Worm (Caenorhabditis elegans) whole organism, young adult: ENCODE results near the gene sph-1.

ENCODE experiments used
- F10E7.11 ChIP-seq: sonication (generic microtip); optimal IDR thresholded peaks from 2 replicates; lab custom pipeline; 2017; ENCODE audit warnings: mild to moderate bottlenecking, missing genetic modification characterization, moderate library complexity, missing compliant biosample characterization
- F23B12.7 ChIP-seq: sonication (generic microtip); optimal IDR thresholded peaks from 2 replicates; lab custom pipeline; 2017; ENCODE audit warnings: missing genetic modification characterization, mild to moderate bottlenecking, missing compliant biosample characterization, antibody characterized with exemption, moderate library complexity; ENCODE audit not compliant: insufficient read depth
- F52B5.7 ChIP-seq: sonication (generic microtip); optimal IDR thresholded peaks from 2 replicates; lab custom pipeline; 2016; ENCODE audit warnings: mild to moderate bottlenecking, missing genetic modification characterization, missing compliant biosample characterization
- F55B11.4 ChIP-seq: sonication (generic microtip); optimal IDR thresholded peaks from 2 replicates; lab custom pipeline; 2016; ENCODE audit warnings: missing compliant biosample characterization, missing genetic modification characterization, borderline replicate concordance; ENCODE audit not compliant: insufficient read depth
- ama-1 ChIP-seq, 3 experiments: fragments of 150-350 bp in 1 of 3; sonication (generic microtip) in 2 of 3; optimal IDR thresholded peaks; 2 replicates each; lab custom pipeline; 2014 to 2018; ENCODE audit warnings: missing biosample characterization in 2 of 3, missing genetic modification characterization in 2 of 3, missing genetic modification reagents in 2 of 3
- ceh-91 ChIP-seq: fragments of 200-800 bp; sonication (Bioruptor generic); IDR thresholded peaks from 2 replicates; pipeline ENCODE4 v1.3.6; 2022; ENCODE audit warnings: missing genetic modification reagents, missing genetic modification characterization, missing compliant biosample characterization
- efl-1 ChIP-seq: fragments of 150-350 bp; optimal IDR thresholded peaks from 2 replicates; lab custom pipeline; 2014; ENCODE audit warnings: missing biosample characterization, missing genetic modification reagents, missing genetic modification characterization
- ekl-4 ChIP-seq: fragments of 200-800 bp; sonication (Bioruptor generic); IDR thresholded peaks from 2 replicates; pipeline ENCODE4 v1.3.6; 2022; ENCODE audit warnings: missing genetic modification reagents, missing genetic modification characterization, missing compliant biosample characterization
- let-526 ChIP-seq: fragments of 200-800 bp; sonication (Bioruptor generic); IDR thresholded peaks from 2 replicates; pipeline ENCODE4 v1.3.6; 2022; ENCODE audit warnings: missing genetic modification reagents, missing genetic modification characterization, missing compliant biosample characterization
- mxl-1 ChIP-seq: sonication (generic microtip); optimal IDR thresholded peaks from 2 replicates; lab custom pipeline; 2016; ENCODE audit warnings: missing genetic modification characterization, missing compliant biosample characterization
- nhr-90 ChIP-seq: sonication (generic microtip); optimal IDR thresholded peaks from 2 replicates; lab custom pipeline; 2016; ENCODE audit warnings: missing genotype, mild to moderate bottlenecking, missing genetic modification characterization, missing compliant biosample characterization
- pha-4 ChIP-seq: fragments of 150-350 bp; sonication (generic microtip); optimal IDR thresholded peaks from 2 replicates; lab custom pipeline; 2014; ENCODE audit warnings: missing biosample characterization, missing genetic modification reagents, missing genetic modification characterization
- snpc-1.1 ChIP-seq: sonication (generic microtip); optimal IDR thresholded peaks from 2 replicates; lab custom pipeline; 2017; ENCODE audit warnings: missing genetic modification characterization, mild to moderate bottlenecking, missing compliant biosample characterization, antibody characterized with exemption, moderate library complexity, missing genotype, missing genetic modification reagents; ENCODE audit not compliant: insufficient read depth
- xnd-1 ChIP-seq: sonication (generic microtip); optimal IDR thresholded peaks from 2 replicates; lab custom pipeline; 2016; ENCODE audit warnings: missing genotype, missing genetic modification reagents, missing genetic modification characterization, missing compliant biosample characterization

DNA sequence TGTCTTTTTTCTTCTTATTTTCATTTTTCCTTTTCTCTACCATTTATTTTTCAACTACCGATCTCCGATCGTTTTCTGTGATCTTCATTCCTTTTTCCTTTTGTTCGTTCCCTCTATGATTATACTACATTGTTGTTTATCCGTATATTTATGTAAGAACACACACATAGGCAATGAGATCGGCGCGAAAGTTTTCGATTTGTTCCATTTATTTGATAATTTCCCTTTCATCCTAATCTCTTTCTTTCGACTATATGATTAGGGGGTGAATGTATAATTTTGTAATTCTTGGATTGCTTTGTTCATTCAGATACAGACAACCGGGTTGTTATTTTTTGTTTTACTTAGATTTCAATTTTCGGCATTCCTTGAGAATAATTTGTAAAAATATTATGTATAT, 40.3 kb upstream of the sph-1 start:
- no peak for TF ChIP-seq ekl-4 (GFP tag; lab: Robert Waterston, UW)
- no peak for TF ChIP-seq efl-1 (GFP tag; lab: Kevin White, UChicago)
- no peak for TF ChIP-seq ama-1 (optimal IDR thresholded peaks at IDR 0.05; lab: Kevin White, UChicago)
- no peak for TF ChIP-seq ama-1 (GFP tag; optimal IDR thresholded peaks at IDR 0.05; lab: Kevin White, UChicago)
- TF ChIP-seq F23B12.7 (tag; lab: Kevin White, UChicago), result no peak
- no peak for TF ChIP-seq xnd-1 (tag; lab: Kevin White, UChicago)
- no peak for TF ChIP-seq ceh-91
- no peak for TF ChIP-seq snpc-1.1 (tag; lab: Kevin White, UChicago)
- TF ChIP-seq mxl-1 (tag; lab: Kevin White, UChicago), result no peak
- no peak for TF ChIP-seq pha-4 (tag; lab: Kevin White, UChicago)
- no peak for TF ChIP-seq let-526 (GFP tag; lab: Robert Waterston, UW)
- no peak for TF ChIP-seq nhr-90 (tag; lab: Kevin White, UChicago)
- no peak for TF ChIP-seq F10E7.11 (tag; lab: Kevin White, UChicago)
- no peak for TF ChIP-seq F52B5.7
- TF ChIP-seq F55B11.4, result no peak
